Fruit fly (Drosophila melanogaster) whole organism, embryonic: ENCODE data around the gene Obp99b.

Source experiments
- Asciz ChIP-seq: fragments of 200-800 bp; sonication (Bioruptor generic); optimal IDR thresholded peaks from 2 replicates; lab custom pipeline; 2017; ENCODE audit warnings: missing biosample characterization, mild to moderate bottlenecking, missing genetic modification characterization, missing genetic modification reagents
- Atf-2 ChIP-seq: fragments of 200-800 bp; sonication (Bioruptor generic); optimal IDR thresholded peaks from 2 replicates; lab custom pipeline; 2016; ENCODE audit warnings: missing biosample characterization, missing genetic modification characterization
- Bgb ChIP-seq: fragments of 200-800 bp; sonication (Bioruptor generic); IDR thresholded peaks from 2 replicates; pipeline ENCODE4 v1.3.6; 2022; ENCODE audit warnings: missing biosample characterization, missing genetic modification characterization; ENCODE audit not compliant: partially characterized antibody
- C15 ChIP-seq: fragments of 200-800 bp; sonication (Bioruptor generic); IDR thresholded peaks from 3 replicates; pipeline ENCODE4 v1.3.6; 2022; ENCODE audit warnings: missing biosample characterization, missing genetic modification characterization
- CG12155 ChIP-seq: fragments of 200-800 bp; sonication (Bioruptor generic); optimal IDR thresholded peaks from 3 replicates; lab custom pipeline; 2016; ENCODE audit warnings: missing biosample characterization, missing genetic modification characterization
- CG14667 ChIP-seq: fragments of 200-800 bp; sonication (Bioruptor generic); IDR thresholded peaks from 2 replicates; pipeline ENCODE4 v1.3.6; 2022; ENCODE audit warnings: missing biosample characterization, missing genetic modification characterization
- CG15514 ChIP-seq: fragments of 200-800 bp; sonication (Bioruptor generic); optimal IDR thresholded peaks from 3 replicates; lab custom pipeline; 2017; ENCODE audit warnings: missing biosample characterization, missing genetic modification characterization, mild to moderate bottlenecking, moderate library complexity, missing genetic modification reagents
- CG16813 ChIP-seq: fragments of 200-800 bp; sonication (Bioruptor generic); IDR thresholded peaks from 3 replicates; pipeline ENCODE4 v1.3.6; 2022; ENCODE audit warnings: missing biosample characterization, missing genetic modification characterization; ENCODE audit not compliant: partially characterized antibody
- CG16863 ChIP-seq: fragments of 200-800 bp; sonication (Bioruptor generic); optimal IDR thresholded peaks from 3 replicates; lab custom pipeline; 2016; ENCODE audit warnings: missing biosample characterization, missing genetic modification characterization
- CG17186 ChIP-seq: fragments of 200-800 bp; sonication (Bioruptor generic); optimal IDR thresholded peaks from 3 replicates; lab custom pipeline; 2017; ENCODE audit warnings: missing biosample characterization, missing genetic modification reagents, missing genetic modification characterization
- CG18764 ChIP-seq: fragments of 200-800 bp; sonication (Bioruptor generic); optimal IDR thresholded peaks from 3 replicates; lab custom pipeline; 2016; ENCODE audit warnings: missing biosample characterization, missing genetic modification characterization
- CG30431 ChIP-seq: fragments of 200-800 bp; sonication (Bioruptor generic); optimal IDR thresholded peaks from 2 replicates; lab custom pipeline; 2017; ENCODE audit warnings: missing biosample characterization, missing genetic modification characterization
- CG3163 ChIP-seq: fragments of 200-800 bp; sonication (Bioruptor generic); optimal IDR thresholded peaks from 3 replicates; lab custom pipeline; 2016; ENCODE audit warnings: missing biosample characterization, missing genetic modification characterization
- CG32767 ChIP-seq: fragments of 200-800 bp; sonication (Bioruptor generic); IDR thresholded peaks from 2 replicates; pipeline ENCODE4 v1.3.6; 2022; ENCODE audit warnings: missing biosample characterization, missing genetic modification characterization
- CG34376 ChIP-seq: fragments of 200-800 bp; sonication (Bioruptor generic); optimal IDR thresholded peaks from 2 replicates; lab custom pipeline; 2018; ENCODE audit warnings: missing biosample characterization, mild to moderate bottlenecking, missing genetic modification characterization
- CG3995 ChIP-seq: fragments of 200-800 bp; sonication (Bioruptor generic); optimal IDR thresholded peaks from 3 replicates; lab custom pipeline; 2016; ENCODE audit warnings: missing biosample characterization, missing genetic modification characterization
- CG4854 ChIP-seq: fragments of 200-800 bp; sonication (Bioruptor generic); optimal IDR thresholded peaks from 2 replicates; lab custom pipeline; 2016; ENCODE audit warnings: missing biosample characterization, missing genetic modification characterization, inconsistent platforms
- CG6175 ChIP-seq: fragments of 200-800 bp; sonication (Bioruptor generic); IDR thresholded peaks from 3 replicates; pipeline ENCODE4 v1.3.6; 2022; ENCODE audit warnings: missing biosample characterization, missing genetic modification characterization
- CG6654 ChIP-seq: fragments of 200-800 bp; sonication (Bioruptor generic); optimal IDR thresholded peaks from 2 replicates; lab custom pipeline; 2017; ENCODE audit warnings: missing biosample characterization, mild to moderate bottlenecking, missing genetic modification characterization
- CG7357 ChIP-seq: fragments of 200-800 bp; sonication (Bioruptor generic); IDR thresholded peaks from 3 replicates; pipeline ENCODE4 v1.3.6; 2022; ENCODE audit warnings: missing biosample characterization, missing genetic modification characterization
- CG8281 ChIP-seq: fragments of 200-800 bp; sonication (Bioruptor generic); optimal IDR thresholded peaks from 2 replicates; lab custom pipeline; 2018; ENCODE audit warnings: missing biosample characterization, mild to moderate bottlenecking, missing genetic modification characterization, moderate library complexity
- CG8478 ChIP-seq: fragments of >200 bp; optimal IDR thresholded peaks from 2 replicates; lab custom pipeline; 2018
- CrebB ChIP-seq: fragments of 200-800 bp; sonication (Bioruptor generic); optimal IDR thresholded peaks from 3 replicates; lab custom pipeline; 2018; ENCODE audit warnings: missing biosample characterization, mild to moderate bottlenecking, missing genetic modification characterization
- Dll ChIP-seq: fragments of 200-800 bp; sonication (Bioruptor generic); IDR thresholded peaks from 4 replicates; pipeline ENCODE4 v1.3.6; 2022; ENCODE audit warnings: missing biosample characterization, missing genetic modification characterization; ENCODE audit not compliant: partially characterized antibody
- Doc2 ChIP-seq: fragments of 200-800 bp; sonication (Bioruptor generic); IDR thresholded peaks from 2 replicates; pipeline ENCODE4 v1.3.6; 2022; ENCODE audit warnings: missing biosample characterization, missing genetic modification characterization
- Doc3 ChIP-seq: fragments of 200-800 bp; sonication (Bioruptor generic); IDR thresholded peaks from 3 replicates; pipeline ENCODE4 v1.3.6; 2022; ENCODE audit warnings: missing biosample characterization, missing genetic modification characterization; ENCODE audit not compliant: partially characterized antibody
- Dref ChIP-seq: fragments of 200-800 bp; sonication (Bioruptor generic); IDR thresholded peaks from 2 replicates; pipeline ENCODE4 v1.3.6; 2022; ENCODE audit warnings: missing biosample characterization, missing genetic modification characterization
- HHEX ChIP-seq: fragments of 200-800 bp; sonication (Bioruptor generic); optimal IDR thresholded peaks from 3 replicates; lab custom pipeline; 2017; ENCODE audit warnings: missing biosample characterization, mild to moderate bottlenecking, missing genetic modification characterization, missing genetic modification reagents
- Hmx ChIP-seq: fragments of 200-800 bp; sonication (Bioruptor generic); optimal IDR thresholded peaks from 2 replicates; lab custom pipeline; 2016; ENCODE audit warnings: missing biosample characterization, missing genetic modification characterization
- Hr78 ChIP-seq, 2 experiments: fragments of 200-800 bp in 1 of 2; fragments of >200 bp in 1 of 2; sonication (Bioruptor generic) in 1 of 2; optimal IDR thresholded peaks; 2 replicates each; lab custom pipeline; 2017 to 2019; ENCODE audit warnings: missing biosample characterization in 2 of 2, missing genetic modification characterization in 2 of 2, mild to moderate bottlenecking in 1 of 2, moderate library complexity in 1 of 2
- Opbp ChIP-seq: fragments of 200-800 bp; sonication (Bioruptor generic); IDR thresholded peaks from 3 replicates; pipeline ENCODE4 v1.3.6; 2022; ENCODE audit warnings: missing biosample characterization, missing genetic modification characterization; ENCODE audit not compliant: partially characterized antibody
- YL-1 ChIP-seq: fragments of 200-800 bp; sonication (Bioruptor generic); optimal IDR thresholded peaks from 3 replicates; lab custom pipeline; 2017; ENCODE audit warnings: missing biosample characterization, mild to moderate bottlenecking, missing genetic modification characterization
- abd-A ChIP-seq: fragments of 200-800 bp; sonication (Bioruptor generic); optimal IDR thresholded peaks from 3 replicates; lab custom pipeline; 2019; ENCODE audit warnings: missing biosample characterization, mild to moderate bottlenecking, missing genetic modification characterization, moderate library complexity
- croc ChIP-seq: fragments of 200-800 bp; sonication (Bioruptor generic); conservative IDR thresholded peaks from 3 replicates; pipeline ENCODE4 v1.3.6; 2022; ENCODE audit warnings: missing biosample characterization, missing genetic modification characterization
- crp ChIP-seq, 2 experiments: fragments of 200-800 bp; sonication (Bioruptor generic); optimal IDR thresholded peaks; 2 replicates in 1 of 2; 3 replicates in 1 of 2; lab custom pipeline; 2017; ENCODE audit warnings: missing biosample characterization in 2 of 2, missing genetic modification characterization in 2 of 2, mild to moderate bottlenecking in 1 of 2, moderate library complexity in 1 of 2
- danr ChIP-seq: fragments of 200-800 bp; sonication (Bioruptor generic); IDR thresholded peaks from 2 replicates; pipeline ENCODE4 v1.3.6; 2022; ENCODE audit warnings: missing biosample characterization, missing genetic modification characterization
- dpn ChIP-seq, 2 experiments: fragments of 200-800 bp; sonication (Bioruptor generic); optimal IDR thresholded peaks; 3 replicates each; lab custom pipeline; 2016; ENCODE audit warnings: missing biosample characterization in 2 of 2, missing genetic modification characterization in 2 of 2
- gfzf ChIP-seq: fragments of 200-800 bp; sonication (Bioruptor generic); optimal IDR thresholded peaks from 2 replicates; lab custom pipeline; 2016; ENCODE audit warnings: missing biosample characterization, mild to moderate bottlenecking, missing genetic modification characterization, moderate library complexity
- luna ChIP-seq: fragments of 200-800 bp; sonication (Bioruptor generic); optimal IDR thresholded peaks from 2 replicates; lab custom pipeline; 2016; ENCODE audit warnings: missing biosample characterization, missing genetic modification characterization
- mirr ChIP-seq: fragments of 200-800 bp; sonication (Bioruptor generic); optimal IDR thresholded peaks from 3 replicates; lab custom pipeline; 2018; ENCODE audit warnings: missing biosample characterization, mild to moderate bottlenecking, missing genetic modification characterization
- onecut ChIP-seq: fragments of 200-800 bp; sonication (Bioruptor generic); IDR thresholded peaks from 2 replicates; pipeline ENCODE4 v1.3.6; 2022; ENCODE audit warnings: missing biosample characterization, missing genetic modification characterization
- ranshi ChIP-seq: fragments of 200-800 bp; sonication (Bioruptor generic); IDR thresholded peaks from 2 replicates; pipeline ENCODE4 v1.3.6; 2022; ENCODE audit warnings: missing biosample characterization, missing genetic modification characterization
- repo ChIP-seq: fragments of 200-800 bp; sonication (Bioruptor generic); optimal IDR thresholded peaks from 2 replicates; lab custom pipeline; 2016; ENCODE audit warnings: missing biosample characterization, missing genetic modification characterization
- row ChIP-seq: fragments of 200-800 bp; sonication (Bioruptor generic); IDR thresholded peaks from 3 replicates; pipeline ENCODE4 v1.3.6; 2022; ENCODE audit warnings: missing biosample characterization, missing genetic modification characterization
- sisA ChIP-seq: fragments of 200-800 bp; sonication (Bioruptor generic); IDR thresholded peaks from 2 replicates; pipeline ENCODE4 v1.3.6; 2022; ENCODE audit warnings: missing biosample characterization, missing genetic modification characterization
- sob ChIP-seq: fragments of 200-800 bp; sonication (Bioruptor generic); IDR thresholded peaks from 2 replicates; pipeline ENCODE4 v1.3.6; 2022; ENCODE audit warnings: missing biosample characterization, missing genetic modification characterization
- ssp ChIP-seq: fragments of 200-800 bp; sonication (Bioruptor generic); IDR thresholded peaks from 2 replicates; pipeline ENCODE4 v1.3.6; 2022; ENCODE audit warnings: missing biosample characterization, missing genetic modification characterization
- tna ChIP-seq: fragments of 200-800 bp; sonication (Bioruptor generic); IDR thresholded peaks from 2 replicates; pipeline ENCODE4 v1.3.6; 2022; ENCODE audit warnings: missing biosample characterization, missing genetic modification characterization; ENCODE audit not compliant: partially characterized antibody

Gene Obp99b

dm6 chr3R:29724745-29725144 lies 8.0 kb upstream of the Obp99b start, which contains the start of the genes Naa40 and CG18731 (continued):
- TF ChIP-seq Doc3 (GFP tag; lab: Robert Waterston, UW) (peak; percentile 63), Dll (GFP tag; lab: Robert Waterston, UW) (peak; percentile 66; the same call in 3 of the 4 replicates), gfzf (GFP tag; lab: Kevin White, UChicago) (peak; percentile 77), tna (GFP tag; lab: Robert Waterston, UW) (0 out of 2 replicates have a peak, but pooled peaks have one; percentile 38), row (GFP tag; lab: Robert Waterston, UW) (peak; percentile 39; the same call in 1 of the 3 replicates), Opbp (peak; percentile 81; the same call in 2 of the 3 replicates), CG16813 (GFP tag; lab: Robert Waterston, UW) (peak; percentile 63)

dm6 chr3R:29723048-29723656 lies 6.5 kb upstream of the Obp99b start, which contains the start of gene Pcd:
Gene Pcd (plus strand): TSS chr3R:29723163.
- TF ChIP-seq Dref (GFP tag; lab: Robert Waterston, UW) (no peak), CG6654 (no peak), CG8478 (lab: Kevin White, UChicago) (no peak), danr (GFP tag; lab: Robert Waterston, UW) (no peak), ranshi (GFP tag; lab: Robert Waterston, UW) (no peak), CG32767 (0 out of 2 replicates have a peak, but pooled peaks have one; percentile 21), ssp (GFP tag; lab: Robert Waterston, UW) (no peak), CG7357 (no peak), sisA (GFP tag; lab: Robert Waterston, UW) (no peak), Atf-2 (GFP tag; lab: Kevin White, UChicago) (no peak), CG18764 (no peak), repo (GFP tag; lab: Kevin White, UChicago) (no peak), CG8281 (tag; lab: Kevin White, UChicago) (no peak), mirr (GFP tag; lab: Kevin White, UChicago) (peak; percentile 7), CG3163 (no peak), C15 (GFP tag; lab: Robert Waterston, UW) (no peak), CG6175 (GFP tag; lab: Robert Waterston, UW) (peak; percentile 76; the same call in 2 of the 3 replicates), CG30431 (no peak), CG15514 (GFP tag; lab: Kevin White, UChicago) (peak; percentile 77), CG17186 (GFP tag; lab: Kevin White, UChicago) (no peak), abd-A (tag; lab: Kevin White, UChicago) (peak; percentile 48), Bgb (GFP tag; lab: Robert Waterston, UW) (no peak), Asciz (GFP tag; lab: Kevin White, UChicago) (no peak), croc (GFP tag; lab: Robert Waterston, UW) (no peak), YL-1 (GFP tag; lab: Kevin White, UChicago) (peak; percentile 9), CG34376 (GFP tag; lab: Kevin White, UChicago) (peak; percentile 43), dpn (GFP tag; optimal IDR thresholded peaks at IDR 0.05; lab: Kevin White, UChicago) (no peak), Hr78 (GFP tag; optimal IDR thresholded peaks at IDR 0.05; lab: Kevin White, UChicago) (no peak), CG12155 (GFP tag; lab: Kevin White, UChicago) (peak; percentile 97), HHEX (GFP tag; lab: Kevin White, UChicago) (no peak), CG3995 (GFP tag; lab: Kevin White, UChicago) (peak; percentile 14), CrebB (no peak), crp (GFP tag; optimal IDR thresholded peaks at IDR 0.05; lab: Kevin White, UChicago) (peak; percentile 55 to 94), Hmx (GFP tag; lab: Kevin White, UChicago) (no peak), onecut (GFP tag; lab: Robert Waterston, UW) (no peak), CG4854 (GFP tag; lab: Kevin White, UChicago) (no peak), CG16863 (GFP tag; lab: Kevin White, UChicago) (no peak), luna (no peak), CG14667 (no peak), Doc2 (GFP tag; lab: Robert Waterston, UW) (no peak), sob (GFP tag; lab: Robert Waterston, UW) (no peak)
